Fruit fly (Drosophila melanogaster): ENCODE measurements around the gene Gld.

- TF ChIP-seq CG34367 (tag; optimal IDR thresholded peaks at IDR 0.05) (no peak), CG8159 (tag; optimal IDR thresholded peaks at IDR 0.05) (no peak), D1 (tag; optimal IDR thresholded peaks at IDR 0.05) (no peak), Pif1B (GFP tag; optimal IDR thresholded peaks at IDR 0.05) (no peak), fd96Ca (GFP tag; IDR thresholded peaks at IDR 0.05) (no peak)
These were observed 41.2 kb upstream of the Gld start for dm6 chr3R:7306539-7307192.
